Worm (Caenorhabditis elegans): ENCODE results near the gene Y39D8A.1.

- no peak for TF ChIP-seq let-526 (GFP tag; IDR thresholded peaks at IDR 0.05)
- TF ChIP-seq ccch-3 (GFP tag; optimal IDR thresholded peaks at IDR 0.05) = no peak
- TF ChIP-seq hmg-20 (GFP tag; IDR thresholded peaks at IDR 0.05) = no peak
- no peak for TF ChIP-seq snpc-4 (GFP tag; optimal IDR thresholded peaks at IDR 0.05)
- TF ChIP-seq snpc-4 (tag; optimal IDR thresholded peaks at IDR 0.05) = no peak
- no peak for TF ChIP-seq unc-130 (GFP tag; optimal IDR thresholded peaks at IDR 0.05)
- no peak for TF ChIP-seq ztf-3 (GFP tag; optimal IDR thresholded peaks at IDR 0.05)
- no peak for TF ChIP-seq bed-1 (GFP tag; IDR thresholded peaks at IDR 0.05)
- TF ChIP-seq F57C9.4 (tag; optimal IDR thresholded peaks at IDR 0.05) = no peak
These were observed 3.9 kb upstream of the Y39D8A.1 start, which contains the start of gene dod-19 for ce11 chrV:414630-415029.

Measured in whole organism, young adult.